Worm (Caenorhabditis elegans) whole organism, L4/young adult: ENCODE measurements around the gene hphd-1.

Source experiments
- W03F9.2 ChIP-seq: fragments of 150-350 bp; optimal IDR thresholded peaks from 2 replicates; lab custom pipeline; 2014; ENCODE audit warnings: missing biosample characterization, missing genetic modification characterization
- dao-5 ChIP-seq: sonication (generic microtip); optimal IDR thresholded peaks from 2 replicates; lab custom pipeline; 2016; ENCODE audit warnings: missing genotype, missing genetic modification characterization, moderate library complexity, missing compliant biosample characterization
- him-1 ChIP-seq: sonication (generic microtip); optimal IDR thresholded peaks from 2 replicates; lab custom pipeline; 2016; ENCODE audit warnings: missing genotype, missing genetic modification reagents, missing genetic modification characterization, missing compliant biosample characterization

ce11 chrII:13022555-13022954 is 26.2 kb upstream of the hphd-1 start:
- TF ChIP-seq dao-5 (no peak), him-1 (tag; lab: Kevin White, UChicago) (no peak), W03F9.2 (no peak)
